Worm (Caenorhabditis elegans) whole organism, L1 larva: ENCODE results near the gene str-193.

ENCODE experiments used
- ceh-90 ChIP-seq: sonication (generic microtip); optimal IDR thresholded peaks from 2 replicates; lab custom pipeline; 2016; ENCODE audit warnings: missing genetic modification characterization, missing compliant biosample characterization
- fkh-10 ChIP-seq: sonication (generic microtip); optimal IDR thresholded peaks from 2 replicates; lab custom pipeline; 2017; ENCODE audit warnings: missing biosample characterization, missing genetic modification reagents, missing genetic modification characterization
- isw-1 ChIP-seq: fragments of 200-800 bp; sonication (Bioruptor generic); IDR thresholded peaks from 2 replicates; pipeline ENCODE4 v1.3.6; 2022; ENCODE audit warnings: missing genetic modification characterization, missing compliant biosample characterization
- lir-3 ChIP-seq: sonication (generic microtip); optimal IDR thresholded peaks from 2 replicates; lab custom pipeline; 2016; ENCODE audit warnings: mild to moderate bottlenecking, missing genetic modification characterization, moderate library complexity, missing compliant biosample characterization; ENCODE audit not compliant: poor library complexity
- sup-37 ChIP-seq: fragments of 200-800 bp; sonication (Bioruptor generic); optimal IDR thresholded peaks from 2 replicates; lab custom pipeline; 2018; ENCODE audit warnings: mild to moderate bottlenecking, missing genetic modification characterization, missing compliant biosample characterization
- unc-62 ChIP-seq: fragments of 150-350 bp; optimal IDR thresholded peaks from 2 replicates; lab custom pipeline; 2014; ENCODE audit warnings: missing biosample characterization, missing genetic modification reagents, missing genetic modification characterization
- ztf-11 ChIP-seq, 2 experiments: sonication (generic microtip); optimal IDR thresholded peaks; 2 replicates each; lab custom pipeline; 2016 to 2017; ENCODE audit warnings: missing genetic modification characterization in 2 of 2, missing biosample characterization in 1 of 2, missing compliant biosample characterization in 1 of 2

DNA sequence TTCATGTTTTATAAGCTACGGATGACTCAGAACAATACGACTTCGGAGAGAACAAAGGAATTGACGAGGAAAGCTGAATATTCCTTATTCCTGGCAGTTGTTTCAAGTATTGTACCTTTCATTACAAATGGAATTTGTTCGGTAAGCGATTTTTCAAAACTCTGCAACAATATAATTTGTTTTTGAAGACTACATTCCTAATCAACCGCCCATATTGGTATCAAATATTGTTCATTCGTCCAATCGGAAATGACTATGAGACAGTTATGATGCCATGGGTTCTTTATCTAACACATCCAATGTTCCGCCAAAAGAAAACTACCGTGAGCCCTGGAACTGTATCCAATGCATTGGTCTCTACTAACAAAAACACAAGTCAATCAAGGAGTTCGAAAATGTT is 9.4 kb downstream of the str-193 start:
- TF ChIP-seq ceh-90 (tag; lab: Kevin White, UChicago) (no peak), sup-37 (no peak), ztf-11 (tag; optimal IDR thresholded peaks at IDR 0.05; lab: Kevin White, UChicago) (no peak), fkh-10 (GFP tag; lab: Kevin White, UChicago) (no peak), isw-1 (no peak), lir-3 (no peak), unc-62 (no peak)
